Worm (Caenorhabditis elegans) whole organism, L4 larva: ENCODE results near the gene T21D12.12.

ENCODE experiments used
- ama-1 ChIP-seq: fragments of 150-350 bp; optimal IDR thresholded peaks from 2 replicates; lab custom pipeline; 2014; ENCODE audit warnings: inconsistent platforms, mixed read lengths
- daf-16 ChIP-seq, 3 experiments: sonication (generic microtip); optimal IDR thresholded peaks; 2 replicates each; lab custom pipeline; 2016 to 2017; ENCODE audit warnings: missing genetic modification characterization in 3 of 3, missing genetic modification reagents in 3 of 3, mild to moderate bottlenecking in 2 of 3, missing compliant biosample characterization in 2 of 3, missing biosample characterization in 1 of 3, moderate library complexity in 1 of 3
- madf-5 ChIP-seq, 2 experiments: fragments of 200-800 bp; sonication (Bioruptor generic); IDR thresholded peaks; 2 replicates each; pipeline ENCODE4 v1.3.6; 2022; ENCODE audit warnings: missing compliant biosample characterization in 2 of 2, missing genetic modification characterization in 2 of 2
- snpc-4 ChIP-seq: fragments of 150-350 bp; optimal IDR thresholded peaks from 2 replicates; lab custom pipeline; 2014; ENCODE audit warnings: missing biosample characterization, missing genetic modification characterization
- unc-130 ChIP-seq: sonication (generic microtip); optimal IDR thresholded peaks from 2 replicates; lab custom pipeline; 2016; ENCODE audit warnings: missing genetic modification reagents, missing genetic modification characterization, missing compliant biosample characterization
- unc-39 ChIP-seq: sonication (generic microtip); optimal IDR thresholded peaks from 2 replicates; lab custom pipeline; 2017; ENCODE audit warnings: missing biosample characterization, missing genetic modification characterization
- zag-1 ChIP-seq: fragments of 150-350 bp; optimal IDR thresholded peaks from 2 replicates; lab custom pipeline; 2014; ENCODE audit warnings: missing biosample characterization, missing genetic modification characterization
- zfp-2 ChIP-seq: sonication (generic microtip); optimal IDR thresholded peaks from 2 replicates; lab custom pipeline; 2016; ENCODE audit warnings: mild to moderate bottlenecking, missing genetic modification characterization, missing compliant biosample characterization

DNA sequence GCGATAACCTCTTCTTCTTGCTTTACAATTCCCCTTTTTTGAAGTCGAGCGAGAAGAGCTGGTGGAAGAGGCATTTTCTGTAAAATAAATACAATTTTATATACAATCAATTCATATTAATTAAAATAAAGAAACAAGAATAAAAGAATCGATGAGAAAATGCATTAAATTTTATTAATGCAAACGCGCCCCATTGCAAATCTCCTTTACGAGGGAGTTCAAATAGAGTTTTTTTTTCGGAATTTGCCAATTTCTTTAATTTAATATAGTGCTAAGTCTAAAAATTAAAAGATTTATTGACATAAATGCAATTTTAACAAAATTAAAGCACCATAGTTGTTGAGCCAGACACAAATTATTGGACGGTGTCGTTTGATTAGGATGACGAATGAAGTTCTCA, 4.6 kb upstream of the T21D12.12 start, which contains the start of gene pqbp-1.1:
- no peak for TF ChIP-seq daf-16 (GFP tag; optimal IDR thresholded peaks at IDR 0.05; lab: Kevin White, UChicago)
- TF ChIP-seq daf-16 (tag; optimal IDR thresholded peaks at IDR 0.05; lab: Kevin White, UChicago), result no peak
- no peak for TF ChIP-seq ama-1
- TF ChIP-seq unc-39, result no peak
- no peak for TF ChIP-seq zag-1
- no peak for TF ChIP-seq unc-130
- TF ChIP-seq zfp-2 (tag; lab: Kevin White, UChicago), result no peak
- TF ChIP-seq madf-5 (GFP tag; IDR thresholded peaks at IDR 0.05; lab: Robert Waterston, UW), result no peak
- no peak for TF ChIP-seq snpc-4
